Fruit fly (Drosophila melanogaster) whole organism, embryonic: ENCODE results near the gene Chrac-16.

Source experiments
- Atf6 ChIP-seq: fragments of 200-800 bp; sonication (Bioruptor generic); IDR thresholded peaks from 2 replicates; pipeline ENCODE4 v1.3.6; 2022; ENCODE audit warnings: missing biosample characterization, missing genetic modification characterization
- B-H2 ChIP-seq: fragments of 200-800 bp; sonication (Bioruptor generic); optimal IDR thresholded peaks from 2 replicates; lab custom pipeline; 2018; ENCODE audit warnings: missing biosample characterization, mild to moderate bottlenecking, missing genetic modification characterization
- Bdp1 ChIP-seq: fragments of 200-800 bp; sonication (Bioruptor generic); optimal IDR thresholded peaks from 3 replicates; lab custom pipeline; 2016; ENCODE audit warnings: missing biosample characterization, missing genetic modification characterization
- CG10209 ChIP-seq: fragments of 200-800 bp; sonication (Bioruptor generic); optimal IDR thresholded peaks from 3 replicates; lab custom pipeline; 2017; ENCODE audit warnings: missing biosample characterization, mild to moderate bottlenecking, missing genetic modification characterization, missing genetic modification reagents
- CG10321 ChIP-seq: fragments of 200-800 bp; sonication (Bioruptor generic); IDR thresholded peaks from 2 replicates; pipeline ENCODE4 v1.3.6; 2022; ENCODE audit warnings: missing biosample characterization, missing genetic modification characterization
- CG10543 ChIP-seq: fragments of 200-800 bp; sonication (Bioruptor generic); optimal IDR thresholded peaks from 3 replicates; lab custom pipeline; 2017; ENCODE audit warnings: missing biosample characterization, mild to moderate bottlenecking, missing genetic modification characterization, moderate library complexity
- CG11456 ChIP-seq: fragments of 200-800 bp; sonication (Bioruptor generic); IDR thresholded peaks from 3 replicates; pipeline ENCODE4 v1.3.6; 2022; ENCODE audit warnings: missing biosample characterization, missing genetic modification characterization
- CG12104 ChIP-seq: fragments of 200-800 bp; sonication (Bioruptor generic); optimal IDR thresholded peaks from 3 replicates; lab custom pipeline; 2016; ENCODE audit warnings: missing biosample characterization, missing genetic modification characterization
- CG14441 ChIP-seq: fragments of 200-800 bp; sonication (Bioruptor generic); IDR thresholded peaks from 2 replicates; pipeline ENCODE4 v1.3.6; 2022; ENCODE audit warnings: missing biosample characterization, missing genetic modification characterization
- CG15269 ChIP-seq: fragments of 200-800 bp; sonication (Bioruptor generic); optimal IDR thresholded peaks from 2 replicates; lab custom pipeline; 2018; ENCODE audit warnings: missing biosample characterization, mild to moderate bottlenecking, missing genetic modification characterization, moderate library complexity
- CG17612 ChIP-seq: fragments of 200-800 bp; sonication (Bioruptor generic); IDR thresholded peaks from 2 replicates; pipeline ENCODE4 v1.3.6; 2022; ENCODE audit warnings: missing biosample characterization, missing genetic modification characterization
- CG17912 ChIP-seq: fragments of 200-800 bp; sonication (Bioruptor generic); optimal IDR thresholded peaks from 2 replicates; lab custom pipeline; 2018; ENCODE audit warnings: missing biosample characterization, mild to moderate bottlenecking, missing genetic modification characterization
- CG18764 ChIP-seq: fragments of 200-800 bp; sonication (Bioruptor generic); optimal IDR thresholded peaks from 3 replicates; lab custom pipeline; 2016; ENCODE audit warnings: missing biosample characterization, missing genetic modification characterization
- CG2712 ChIP-seq: fragments of 200-800 bp; optimal IDR thresholded peaks from 3 replicates; lab custom pipeline; 2019; ENCODE audit warnings: missing biosample characterization, mild to moderate bottlenecking, missing genetic modification characterization, moderate library complexity
- CG31441 ChIP-seq: fragments of 200-800 bp; sonication (Bioruptor generic); IDR thresholded peaks from 2 replicates; pipeline ENCODE4 v1.3.6; 2022; ENCODE audit warnings: missing biosample characterization, missing genetic modification characterization
- CG32767 ChIP-seq: fragments of 200-800 bp; sonication (Bioruptor generic); IDR thresholded peaks from 2 replicates; pipeline ENCODE4 v1.3.6; 2022; ENCODE audit warnings: missing biosample characterization, missing genetic modification characterization
- CG3281 ChIP-seq: fragments of 200-800 bp; sonication (Bioruptor generic); optimal IDR thresholded peaks from 3 replicates; lab custom pipeline; 2017; ENCODE audit warnings: missing biosample characterization, mild to moderate bottlenecking, missing genetic modification characterization
- CG34376 ChIP-seq: fragments of 200-800 bp; sonication (Bioruptor generic); optimal IDR thresholded peaks from 2 replicates; lab custom pipeline; 2018; ENCODE audit warnings: missing biosample characterization, mild to moderate bottlenecking, missing genetic modification characterization
- CG3726 ChIP-seq: fragments of 200-800 bp; sonication (Bioruptor generic); IDR thresholded peaks from 3 replicates; pipeline ENCODE4, ENCODE4 v1.3.6; 2022; ENCODE audit warnings: missing biosample characterization, missing genetic modification characterization
- CG4617 ChIP-seq: fragments of 200-800 bp; sonication (Bioruptor generic); optimal IDR thresholded peaks from 3 replicates; lab custom pipeline; 2016; ENCODE audit warnings: missing biosample characterization, missing genetic modification characterization, borderline replicate concordance
- CG6654 ChIP-seq: fragments of 200-800 bp; sonication (Bioruptor generic); optimal IDR thresholded peaks from 2 replicates; lab custom pipeline; 2017; ENCODE audit warnings: missing biosample characterization, mild to moderate bottlenecking, missing genetic modification characterization
- CG6683 ChIP-seq: fragments of 200-800 bp; sonication (Bioruptor generic); optimal IDR thresholded peaks from 2 replicates; lab custom pipeline; 2017; ENCODE audit warnings: missing biosample characterization, mild to moderate bottlenecking, missing genetic modification characterization, missing genetic modification reagents
- CG8089 ChIP-seq: fragments of 200-800 bp; sonication (Bioruptor generic); optimal IDR thresholded peaks from 3 replicates; lab custom pipeline; 2016; ENCODE audit warnings: missing biosample characterization, missing genetic modification characterization
- CG8478 ChIP-seq: fragments of >200 bp; optimal IDR thresholded peaks from 2 replicates; lab custom pipeline; 2018
- CG9817 ChIP-seq: fragments of 200-800 bp; sonication (Bioruptor generic); optimal IDR thresholded peaks from 2 replicates; lab custom pipeline; 2018; ENCODE audit warnings: missing biosample characterization, mild to moderate bottlenecking, missing genetic modification characterization, moderate library complexity
- Dip2 ChIP-seq: fragments of 200-800 bp; sonication (Bioruptor generic); IDR thresholded peaks from 2 replicates; pipeline ENCODE4 v1.3.6; 2022; ENCODE audit warnings: missing biosample characterization, missing genetic modification characterization
- Drgx ChIP-seq: fragments of 200-800 bp; sonication (Bioruptor generic); IDR thresholded peaks from 2 replicates; pipeline ENCODE4 v1.3.6; 2022; ENCODE audit warnings: missing biosample characterization, missing genetic modification characterization
- E2f2 ChIP-seq: fragments of 200-800 bp; sonication (Bioruptor generic); IDR thresholded peaks from 2 replicates; pipeline ENCODE4 v1.3.6; 2022; ENCODE audit warnings: missing biosample characterization, missing genetic modification characterization
- Gsc ChIP-seq: fragments of 200-800 bp; sonication (Bioruptor generic); IDR thresholded peaks from 2 replicates; pipeline ENCODE4 v1.3.6; 2022; ENCODE audit warnings: missing biosample characterization, missing genetic modification characterization
- HLH3B ChIP-seq: fragments of 200-800 bp; sonication (Bioruptor generic); IDR thresholded peaks from 2 replicates; pipeline ENCODE4 v1.3.6; 2022; ENCODE audit warnings: missing biosample characterization, missing genetic modification characterization
- Hsf ChIP-seq: fragments of 200-800 bp; sonication (Bioruptor generic); optimal IDR thresholded peaks from 3 replicates; lab custom pipeline; 2016; ENCODE audit warnings: missing biosample characterization, missing genetic modification characterization
- Mrtf ChIP-seq: fragments of 200-800 bp; sonication (Bioruptor generic); IDR thresholded peaks from 3 replicates; pipeline ENCODE4 v1.3.6; 2022; ENCODE audit warnings: missing biosample characterization, missing genetic modification characterization
- Taf1 ChIP-seq: fragments of 200-800 bp; sonication (Bioruptor generic); IDR thresholded peaks from 2 replicates; pipeline ENCODE4 v1.3.6; 2022; ENCODE audit warnings: missing biosample characterization, missing genetic modification characterization
- Tbp ChIP-seq: fragments of >200 bp; optimal IDR thresholded peaks from 2 replicates; lab custom pipeline; 2018; ENCODE audit warnings: missing biosample characterization, missing genetic modification characterization
- Xrp1 ChIP-seq: fragments of 200-800 bp; sonication (Bioruptor generic); IDR thresholded peaks from 2 replicates; pipeline ENCODE4 v1.3.6; 2022; ENCODE audit warnings: missing biosample characterization, missing genetic modification characterization
- ap ChIP-seq: fragments of 200-800 bp; sonication (Bioruptor generic); IDR thresholded peaks from 2 replicates; pipeline ENCODE4 v1.3.6; 2022; ENCODE audit warnings: missing biosample characterization, missing genetic modification characterization
- bowl ChIP-seq: fragments of 200-800 bp; sonication (Bioruptor generic); IDR thresholded peaks from 2 replicates; pipeline ENCODE4 v1.3.6; 2022; ENCODE audit warnings: missing biosample characterization, missing genetic modification characterization
- chinmo ChIP-seq: fragments of 200-800 bp; sonication (Bioruptor generic); IDR thresholded peaks from 4 replicates; pipeline ENCODE4 v1.3.6; 2022; ENCODE audit warnings: missing biosample characterization, missing genetic modification characterization; ENCODE audit not compliant: partially characterized antibody
- crc ChIP-seq: fragments of 200-800 bp; sonication (Bioruptor generic); optimal IDR thresholded peaks from 2 replicates; lab custom pipeline; 2016; ENCODE audit warnings: missing biosample characterization, missing genetic modification characterization
- da ChIP-seq: fragments of 200-800 bp; sonication (Bioruptor generic); optimal IDR thresholded peaks from 2 replicates; lab custom pipeline; 2016; ENCODE audit warnings: missing biosample characterization, missing genetic modification characterization
- eve ChIP-seq, 2 experiments: fragments of >200 bp; optimal IDR thresholded peaks; 2 replicates each; lab custom pipeline; 2017; ENCODE audit warnings: missing biosample characterization in 2 of 2, missing genetic modification characterization in 2 of 2
- fu2 ChIP-seq: fragments of 200-800 bp; sonication (Bioruptor generic); optimal IDR thresholded peaks from 2 replicates; lab custom pipeline; 2016; ENCODE audit warnings: missing biosample characterization, missing genetic modification characterization
- lola ChIP-seq, 3 experiments: fragments of >200 bp in 2 of 3; fragments of 200-800 bp in 1 of 3; sonication (Bioruptor generic) in 1 of 3; optimal IDR thresholded peaks; 2 replicates each; lab custom pipeline; 2017 to 2019; ENCODE audit warnings: missing biosample characterization in 3 of 3, missing genetic modification characterization in 3 of 3, mild to moderate bottlenecking in 1 of 3, moderate library complexity in 1 of 3
- mirr ChIP-seq: fragments of 200-800 bp; sonication (Bioruptor generic); optimal IDR thresholded peaks from 3 replicates; lab custom pipeline; 2018; ENCODE audit warnings: missing biosample characterization, mild to moderate bottlenecking, missing genetic modification characterization
- psq ChIP-seq: fragments of 200-800 bp; sonication (Bioruptor generic); optimal IDR thresholded peaks from 2 replicates; lab custom pipeline; 2017; ENCODE audit warnings: missing biosample characterization, missing genetic modification characterization
- row ChIP-seq: fragments of 200-800 bp; sonication (Bioruptor generic); IDR thresholded peaks from 3 replicates; pipeline ENCODE4 v1.3.6; 2022; ENCODE audit warnings: missing biosample characterization, missing genetic modification characterization
- so ChIP-seq: fragments of 200-800 bp; sonication (Bioruptor generic); IDR thresholded peaks from 3 replicates; pipeline ENCODE4 v1.3.6; 2022; ENCODE audit warnings: missing biosample characterization, missing genetic modification characterization
- tap ChIP-seq: fragments of 200-800 bp; optimal IDR thresholded peaks from 3 replicates; lab custom pipeline; 2019; ENCODE audit warnings: missing biosample characterization, mild to moderate bottlenecking, missing genetic modification characterization, moderate library complexity
- ttk ChIP-seq: fragments of 200-800 bp; sonication (Bioruptor generic); IDR thresholded peaks from 2 replicates; pipeline ENCODE4 v2.1.2; 2022; ENCODE audit warnings: missing biosample characterization, missing genetic modification characterization
- unpg ChIP-seq: fragments of 200-800 bp; sonication (Bioruptor generic); optimal IDR thresholded peaks from 3 replicates; lab custom pipeline; 2018; ENCODE audit warnings: missing biosample characterization, mild to moderate bottlenecking, missing genetic modification characterization, moderate library complexity

Gene Chrac-16

dm6 chrX:12003437-12004394 is 14.0 kb downstream of the Chrac-16 start, which contains the start of gene fw (continued):
- TF ChIP-seq chinmo (0 out of 4 replicates have a peak, but pooled peaks have one; percentile 77), CG32767 (GFP tag; lab: Robert Waterston, UW) (no peak), CG2712 (tag; lab: Kevin White, UChicago) (peak; percentile 25), row (GFP tag; lab: Robert Waterston, UW) (peak; percentile 52), CG11456 (GFP tag; lab: Robert Waterston, UW) (no peak), ttk (GFP tag; lab: Robert Waterston, UW) (no peak), CG17912 (GFP tag; lab: Kevin White, UChicago) (no peak), mirr (GFP tag; lab: Kevin White, UChicago) (no peak), CG9817 (tag; lab: Kevin White, UChicago) (peak; percentile 14), CG14441 (GFP tag; lab: Robert Waterston, UW) (peak; percentile 60), Bdp1 (GFP tag; lab: Kevin White, UChicago) (no peak), Mrtf (GFP tag; lab: Robert Waterston, UW) (peak; percentile 56; the same call in 1 of the 3 replicates), CG15269 (tag; lab: Kevin White, UChicago) (no peak), Dip2 (GFP tag; lab: Robert Waterston, UW) (no peak), CG3281 (GFP tag; lab: Kevin White, UChicago) (no peak), CG8478 (lab: Kevin White, UChicago) (no peak), CG6683 (no peak), CG4617 (GFP tag; lab: Kevin White, UChicago) (no peak), unpg (GFP tag; lab: Kevin White, UChicago) (peak; percentile 63), CG6654 (GFP tag; lab: Kevin White, UChicago) (no peak), psq (GFP tag; lab: Kevin White, UChicago) (no peak), E2f2 (peak; percentile 29; the same call in 1 of the 2 replicates), Gsc (no peak), CG8089 (GFP tag; lab: Kevin White, UChicago) (no peak), B-H2 (no peak), Hsf (GFP tag; lab: Kevin White, UChicago) (peak; percentile 28), lola (GFP tag; optimal IDR thresholded peaks at IDR 0.05; lab: Kevin White, UChicago) (peak in 1 of 3 experiments; percentile 23), CG17612 (GFP tag; lab: Robert Waterston, UW) (no peak), CG12104 (GFP tag; lab: Kevin White, UChicago) (no peak), fu2 (GFP tag; lab: Kevin White, UChicago) (no peak), CG10321 (GFP tag; lab: Robert Waterston, UW) (no peak), tap (tag; lab: Kevin White, UChicago) (peak; percentile 3), CG10209 (GFP tag; lab: Kevin White, UChicago) (no peak), CG3726 (GFP tag; lab: Robert Waterston, UW) (0 out of 3 replicates have a peak, but pooled peaks have one; percentile 6), so (GFP tag; lab: Robert Waterston, UW) (no peak), ap (GFP tag; lab: Robert Waterston, UW) (0 out of 2 replicates have a peak, but pooled peaks have one; percentile 23), CG31441 (GFP tag; lab: Robert Waterston, UW) (peak; percentile 57; the same call in 1 of the 2 replicates), bowl (GFP tag; lab: Robert Waterston, UW) (no peak), Drgx (GFP tag; lab: Robert Waterston, UW) (peak; percentile 83), CG18764 (GFP tag; lab: Kevin White, UChicago) (no peak), eve (GFP tag; optimal IDR thresholded peaks at IDR 0.05; lab: Kevin White, UChicago) (peak in 1 of 2 experiments; percentile 34), CG34376 (GFP tag; lab: Kevin White, UChicago) (no peak), crc (no peak), da (no peak), HLH3B (GFP tag; lab: Robert Waterston, UW) (peak; percentile 62; the same call in 1 of the 2 replicates), CG10543 (GFP tag; lab: Kevin White, UChicago) (no peak), Atf6 (GFP tag; lab: Robert Waterston, UW) (no peak), Xrp1 (GFP tag; lab: Robert Waterston, UW) (peak; percentile 56; the same call in 1 of the 2 replicates), Tbp (GFP tag; lab: Kevin White, UChicago) (no peak), Taf1 (GFP tag; lab: Robert Waterston, UW) (no peak)
